Worm (Caenorhabditis elegans): ENCODE measurements around the gene egl-5.

ce11 chrIII:7792209-7792608 lies 22.0 kb upstream of the egl-5 start:
- TF ChIP-seq W03F9.2 (tag; optimal IDR thresholded peaks at IDR 0.05), result no peak
- TF ChIP-seq dao-5 (tag; optimal IDR thresholded peaks at IDR 0.05), result no peak

Data from whole organism, L4/young adult.